Worm (Caenorhabditis elegans) whole organism, L2 larva: ENCODE measurements around the gene F36H5.18.

Experiments used
- Y55F3AM.14 ChIP-seq: fragments of 200-800 bp; sonication (Bioruptor generic); optimal IDR thresholded peaks from 2 replicates; lab custom pipeline; 2018; ENCODE audit warnings: mild to moderate bottlenecking, missing genetic modification characterization, missing compliant biosample characterization
- ama-1 ChIP-seq: fragments of 150-350 bp; optimal IDR thresholded peaks from 2 replicates; lab custom pipeline; 2018; ENCODE audit warnings: inconsistent platforms
- blmp-1 ChIP-seq: sonication (generic microtip); optimal IDR thresholded peaks from 2 replicates; lab custom pipeline; 2017; ENCODE audit warnings: missing genetic modification characterization, mild to moderate bottlenecking, missing compliant biosample characterization, antibody characterized with exemption, moderate library complexity; ENCODE audit not compliant: insufficient read depth
- ceh-16 ChIP-seq: fragments of 150-350 bp; optimal IDR thresholded peaks from 2 replicates; lab custom pipeline; 2014; ENCODE audit warnings: missing biosample characterization, missing genetic modification characterization
- gmeb-1 ChIP-seq: fragments of 150-350 bp; optimal IDR thresholded peaks from 2 replicates; lab custom pipeline; 2014; ENCODE audit warnings: missing biosample characterization, missing genetic modification characterization
- lsy-2 ChIP-seq, 2 experiments: fragments of 150-350 bp in 1 of 2; sonication (generic microtip) in 1 of 2; optimal IDR thresholded peaks; 2 replicates each; lab custom pipeline; 2014 to 2017; ENCODE audit warnings: missing biosample characterization in 2 of 2, missing genetic modification characterization in 2 of 2

- no peak for TF ChIP-seq ama-1
- no peak for TF ChIP-seq gmeb-1
- TF ChIP-seq ceh-16 (tag; lab: Kevin White, UChicago), result no peak
- TF ChIP-seq lsy-2 (tag; optimal IDR thresholded peaks at IDR 0.05; lab: Kevin White, UChicago), result no peak
- TF ChIP-seq blmp-1 (tag; lab: Kevin White, UChicago), result no peak
- TF ChIP-seq Y55F3AM.14, result no peak
Observed at ce11 chrII:1714772-1715353, 44.8 kb upstream of the F36H5.18 start, which contains the start of gene btb-6.
